Fruit fly (Drosophila melanogaster) ovary, adult (tissue): ENCODE data around the gene CG11409.

ENCODE experiments used
- CG17801 ChIP-seq: fragments of 200-800 bp; optimal IDR thresholded peaks from 2 replicates; lab custom pipeline; 2019; ENCODE audit warnings: missing biosample characterization, mild to moderate bottlenecking, missing genetic modification characterization, moderate library complexity; ENCODE audit not compliant: partially characterized antibody

The CG11409 gene

dm6 chrX:1341528-1341927 is at the start of gene CG11409:
TSS of gene CG11409 (minus strand) at chrX:1341587.
- no peak for TF ChIP-seq CG17801 (GFP tag; lab: Kevin White, UChicago)

DNA sequence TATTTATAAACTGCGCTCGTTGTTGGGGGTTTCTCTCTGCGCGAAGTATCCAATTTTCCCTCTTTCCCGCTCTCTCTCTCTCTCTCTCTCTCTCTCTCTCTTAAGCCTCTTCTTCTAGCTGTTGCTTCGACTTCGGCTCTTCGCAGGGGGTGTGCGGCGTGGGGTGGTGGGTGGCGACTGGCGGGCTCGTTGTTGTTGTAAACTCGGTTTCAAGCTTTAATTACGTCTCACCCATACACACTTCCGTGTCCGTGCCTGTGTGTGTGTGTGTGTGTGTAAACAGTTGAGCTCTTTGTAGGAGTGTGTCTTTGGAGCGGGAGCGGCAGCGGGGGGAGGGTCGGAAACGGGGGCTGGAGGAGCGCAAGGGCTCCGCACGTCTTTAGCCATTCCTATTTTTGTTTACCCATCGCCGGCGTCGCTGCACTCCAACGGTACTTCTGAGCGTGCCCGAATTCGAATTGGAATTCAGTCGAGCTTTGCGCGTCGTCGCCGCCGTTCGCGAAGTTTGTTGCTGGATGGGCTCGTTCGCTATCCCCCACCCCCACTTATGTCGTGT is 46.8 kb upstream of the CG11409 start:
- TF ChIP-seq CG17801 (GFP tag; lab: Kevin White, UChicago): no peak

DNA sequence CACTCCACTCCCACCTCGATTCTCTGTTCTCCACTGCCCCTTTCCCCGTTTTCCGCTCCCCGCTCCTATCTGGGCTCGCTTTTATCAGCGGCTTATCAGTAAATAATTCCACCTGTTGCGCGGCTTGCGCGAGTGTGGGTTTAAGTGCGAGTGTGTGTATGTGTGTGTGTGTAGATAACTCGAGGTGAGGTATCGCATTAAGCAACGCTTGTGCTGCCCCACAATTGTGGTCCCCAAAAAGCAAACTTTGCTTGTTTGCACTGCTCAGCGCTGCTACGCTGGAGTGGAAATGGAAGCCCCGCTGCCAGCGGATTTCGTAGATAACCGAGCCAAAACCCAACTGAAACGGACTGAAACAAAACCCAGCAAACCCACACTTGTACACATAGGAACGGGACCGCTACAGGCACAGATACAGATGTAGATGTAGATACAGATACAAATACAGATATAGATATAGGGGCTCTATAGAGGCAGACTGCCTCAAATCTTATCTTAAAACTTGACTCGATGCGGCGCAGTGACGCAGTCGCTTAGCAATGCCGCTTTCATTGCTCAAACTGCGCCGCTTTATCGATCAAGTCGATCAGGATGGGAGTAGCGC is 45.9 kb upstream of the CG11409 start:
- TF ChIP-seq CG17801 (GFP tag; lab: Kevin White, UChicago): no peak

- TF ChIP-seq CG17801 (GFP tag; lab: Kevin White, UChicago): no peak
These were observed 42.8 kb upstream of the CG11409 start for dm6 chrX:1384232-1384631.

DNA sequence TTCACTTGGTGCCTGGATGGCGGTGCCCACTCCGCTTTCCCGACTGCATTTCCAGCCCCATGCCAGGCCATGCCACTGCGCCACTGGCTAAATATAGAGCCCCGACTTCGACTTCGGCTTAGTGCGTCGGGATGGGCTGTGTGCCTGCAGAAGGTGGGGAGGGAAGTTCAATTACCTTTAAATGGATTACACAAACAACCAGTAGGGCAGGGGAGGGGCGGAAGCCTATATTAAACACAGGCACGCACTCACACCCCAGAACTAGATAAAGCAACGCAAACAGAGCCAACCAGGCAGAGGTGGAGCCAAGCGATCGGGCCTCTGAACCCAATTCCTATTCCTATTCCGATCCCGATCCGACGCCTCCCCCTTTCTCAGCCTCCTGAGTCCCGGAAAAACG is 41.1 kb upstream of the CG11409 start:
- no peak for TF ChIP-seq CG17801 (GFP tag; lab: Kevin White, UChicago)

- no peak for TF ChIP-seq CG17801 (GFP tag; lab: Kevin White, UChicago)
These were observed 40.1 kb upstream of the CG11409 start for dm6 chrX:1381413-1381991.

- TF ChIP-seq CG17801 (GFP tag; lab: Kevin White, UChicago): no peak
These were observed 39.1 kb upstream of the CG11409 start, which contains the start of the genes CG3719 and CG32813 for dm6 chrX:1380350-1381060. TSS of gene CG3719 (minus strand) at chrX:1380480. TSS of gene CG32813 (plus strand) at chrX:1380914.

DNA sequence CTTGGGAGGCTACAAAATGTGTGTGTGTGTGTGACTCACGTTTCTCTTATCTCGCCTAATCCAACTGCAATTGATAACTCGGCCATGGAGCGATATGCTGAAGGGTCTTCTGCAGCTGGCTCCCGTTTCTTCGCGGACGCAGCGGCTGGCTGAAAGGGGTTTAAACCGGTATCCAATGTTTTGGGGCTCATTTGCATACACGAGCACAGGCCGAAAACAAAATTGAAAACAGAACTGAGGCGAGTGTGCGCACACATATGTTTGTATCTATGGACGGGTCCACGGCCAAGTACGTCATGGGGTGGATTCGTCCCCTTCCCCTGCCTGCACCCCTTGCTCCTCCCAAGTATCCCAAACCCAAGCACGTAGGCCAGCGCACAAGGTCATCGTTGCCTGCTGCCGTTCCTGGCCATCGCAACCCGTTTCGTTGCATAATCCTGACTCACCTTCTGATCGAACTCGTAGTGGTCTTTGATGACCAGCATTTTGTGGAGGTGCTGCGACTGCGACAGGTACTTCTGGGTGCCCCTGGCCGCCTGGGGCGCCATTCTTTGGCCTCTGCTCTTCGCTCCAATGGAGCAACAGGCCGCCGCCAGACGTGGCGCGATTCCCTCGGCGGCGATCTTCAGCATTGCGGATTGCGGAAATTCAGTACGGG is 38.4 kb upstream of the CG11409 start:
- TF ChIP-seq CG17801 (GFP tag; lab: Kevin White, UChicago): no peak

DNA sequence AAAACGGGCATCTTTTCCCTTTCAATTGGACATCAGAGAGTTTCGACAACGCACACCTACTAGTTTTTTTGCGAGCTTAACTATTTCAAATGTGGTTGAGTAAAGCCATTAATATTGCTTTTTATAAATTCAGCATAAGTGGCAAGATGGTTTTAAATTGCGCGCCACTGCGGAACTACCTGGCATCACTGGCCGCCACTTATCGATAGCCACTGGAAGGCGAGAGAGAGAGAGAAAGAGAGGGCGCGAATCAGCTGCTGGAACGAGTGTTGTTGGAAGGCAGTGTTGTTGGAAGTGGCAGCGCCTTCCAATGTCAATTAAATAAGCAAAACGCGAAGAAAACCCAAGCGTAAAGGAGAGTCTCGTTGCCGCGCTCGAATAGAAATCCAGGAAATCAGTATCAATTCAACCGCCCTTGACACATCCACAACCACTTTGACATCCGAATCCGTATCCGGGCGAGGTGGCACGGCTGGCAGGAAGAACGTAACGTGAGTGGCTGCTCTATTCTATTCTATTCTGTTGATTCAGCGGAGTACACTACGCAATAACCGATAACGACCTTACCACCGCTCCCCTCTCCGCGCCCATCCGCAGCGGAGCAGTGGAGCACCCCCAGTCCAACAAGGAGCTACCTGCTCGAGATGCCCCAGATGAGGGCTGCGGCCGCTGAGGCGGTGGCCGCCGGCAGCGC is 34.0 kb upstream of the CG11409 start, which contains the start of gene AMPKalpha:
AMPKalpha (plus strand) TSS at position 272 of the 694 bp plus-strand sequence.
- no peak for TF ChIP-seq CG17801 (GFP tag; lab: Kevin White, UChicago)

DNA sequence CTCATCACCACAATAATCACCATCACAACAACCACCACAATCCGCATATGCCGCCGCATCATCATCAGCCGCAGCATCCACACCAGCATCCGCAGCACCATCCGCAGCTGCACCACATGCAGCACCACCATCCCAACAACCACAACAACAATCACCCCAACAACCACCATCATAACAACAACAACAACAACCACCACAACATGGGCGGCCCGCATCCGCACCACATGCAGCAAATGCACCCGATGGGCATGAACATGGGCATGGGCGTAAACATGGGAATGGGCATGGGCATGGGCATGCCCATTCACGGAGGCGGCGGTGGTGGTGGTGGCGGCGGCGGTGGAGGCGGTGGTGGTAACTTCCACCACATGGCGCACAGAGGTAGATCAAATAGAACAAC is 31.3 kb upstream of the CG11409 start:
- no peak for TF ChIP-seq CG17801 (GFP tag; lab: Kevin White, UChicago)

DNA sequence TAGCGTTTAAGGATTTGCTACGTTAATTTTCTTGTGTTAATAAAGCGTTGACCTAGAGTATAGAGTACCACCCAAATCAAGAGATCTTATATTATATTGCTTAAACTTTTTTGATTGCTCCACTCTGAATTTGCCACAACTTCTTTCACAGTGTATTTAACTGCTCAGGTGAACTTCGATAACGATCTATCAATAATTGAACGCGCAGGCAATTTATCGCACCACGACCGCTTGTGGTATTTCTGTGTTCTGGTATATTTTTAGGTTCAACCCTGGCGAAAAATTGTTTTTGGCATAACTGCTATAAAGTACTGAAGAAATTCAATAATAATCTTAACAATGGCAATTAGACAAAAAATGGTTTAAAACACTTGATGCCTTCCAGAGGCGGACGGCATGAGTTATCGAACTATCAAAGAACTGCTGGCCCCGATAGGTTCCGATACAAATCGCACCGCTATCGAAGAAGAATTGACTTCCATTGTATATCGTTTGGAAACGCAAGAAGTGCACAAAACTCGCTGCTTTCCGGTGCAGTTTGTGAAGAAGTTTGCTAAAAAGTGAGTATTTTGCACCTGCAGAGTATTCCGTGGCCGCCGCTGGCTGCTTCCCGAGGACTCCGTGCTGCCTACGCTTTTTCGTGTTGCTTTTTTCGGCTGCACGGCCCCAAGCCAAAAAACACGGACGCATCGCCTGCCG is 28.9 kb upstream of the CG11409 start, which contains the start of gene ssx:
ssx (plus strand) TSS at position 477 of the 699 bp plus-strand sequence.
- TF ChIP-seq CG17801 (GFP tag; lab: Kevin White, UChicago): peak; percentile 51

- TF ChIP-seq CG17801 (GFP tag; lab: Kevin White, UChicago): no peak
These were observed 27.6 kb upstream of the CG11409 start, which contains the start of gene CG14770 for dm6 chrX:1368949-1369348. TSS of gene CG14770 (plus strand) at chrX:1369249.

DNA sequence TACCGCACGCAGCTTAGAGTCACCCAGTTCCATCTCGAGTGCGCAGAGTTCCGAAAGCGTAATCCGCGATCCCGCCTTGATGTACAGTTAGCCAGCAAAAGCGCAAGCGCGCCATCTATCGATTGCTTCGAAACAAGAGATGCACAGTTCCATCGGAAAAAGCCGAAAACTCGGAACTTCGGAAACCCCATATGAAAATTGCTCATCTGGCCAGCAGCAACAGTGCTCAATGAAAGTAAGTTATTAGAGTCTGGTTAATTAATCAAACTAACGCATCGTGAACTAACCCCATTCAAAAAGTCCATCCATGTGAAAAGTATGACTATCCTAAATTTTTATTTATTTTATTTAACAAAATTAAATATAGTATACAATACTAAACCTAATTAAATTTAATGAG is 16.1 kb upstream of the CG11409 start, which contains the start of gene png:
png (minus strand) TSS at position 101 of the 400 bp plus-strand sequence.
- no peak for TF ChIP-seq CG17801 (GFP tag; lab: Kevin White, UChicago)
